Worm (Caenorhabditis elegans): ENCODE results near the gene C06E2.9.

DNA sequence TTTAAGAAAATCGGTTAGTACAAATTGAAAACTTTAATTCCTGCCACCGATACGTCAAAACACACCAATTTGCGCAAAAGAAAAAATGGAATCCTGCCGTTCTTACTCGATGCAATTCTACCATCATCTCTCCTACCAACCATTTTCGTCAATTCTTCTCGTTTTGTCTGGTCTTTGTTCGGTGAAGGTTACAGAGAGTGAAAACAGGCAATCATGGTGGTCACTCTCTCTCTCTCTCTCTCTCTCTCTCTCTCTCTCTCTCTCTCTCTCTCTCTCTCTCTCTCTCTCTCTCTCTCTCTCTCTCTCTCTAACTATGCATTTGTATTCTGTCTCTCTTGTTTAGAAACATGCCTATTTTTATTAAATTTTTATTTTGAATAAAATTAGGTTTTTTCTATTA lies 21.1 kb downstream of the C06E2.9 start:
- no peak for TF ChIP-seq sea-1 (GFP tag; conservative IDR thresholded peaks at IDR 0.05)
- TF ChIP-seq flt-1 (GFP tag; IDR thresholded peaks at IDR 0.05): no peak
- no peak for TF ChIP-seq hmbx-1 (tag; optimal IDR thresholded peaks at IDR 0.05)
- no peak for TF ChIP-seq ama-1 (optimal IDR thresholded peaks at IDR 0.05)
- TF ChIP-seq tra-4 (tag; optimal IDR thresholded peaks at IDR 0.05): no peak
- TF ChIP-seq tbx-37 (GFP tag; conservative IDR thresholded peaks at IDR 0.05): no peak
- no peak for TF ChIP-seq scrt-1 (GFP tag; IDR thresholded peaks at IDR 0.05)

Measured in whole organism, early embryonic.